Worm (Caenorhabditis elegans) whole organism, late embryonic: ENCODE results near the gene dod-17.
A peak's percentile ranks its signal among the peaks of the same experiment; 100 is the strongest.

Experiments
- F13H6.1 ChIP-seq: sonication (generic microtip); optimal IDR thresholded peaks from 2 replicates; lab custom pipeline; 2016; ENCODE audit warnings: missing genetic modification characterization, missing compliant biosample characterization
- ahr-1 ChIP-seq: sonication (generic microtip); optimal IDR thresholded peaks from 2 replicates; lab custom pipeline; 2016; ENCODE audit warnings: missing genetic modification characterization, missing compliant biosample characterization
- ama-1 ChIP-seq: fragments of 150-350 bp; optimal IDR thresholded peaks from 2 replicates; lab custom pipeline; 2014
- ceh-30 ChIP-seq: fragments of 150-350 bp; optimal IDR thresholded peaks from 2 replicates; lab custom pipeline; 2014; ENCODE audit warnings: missing biosample characterization, missing genetic modification characterization
- ceh-48 ChIP-seq: sonication (generic microtip); optimal IDR thresholded peaks from 2 replicates; lab custom pipeline; 2016; ENCODE audit warnings: missing genetic modification characterization, inconsistent platforms, missing compliant biosample characterization
- fkh-10 ChIP-seq: fragments of 150-350 bp; optimal IDR thresholded peaks from 2 replicates; lab custom pipeline; 2014; ENCODE audit warnings: missing biosample characterization, missing genetic modification reagents, missing genetic modification characterization
- gmeb-2 ChIP-seq: sonication (generic microtip); optimal IDR thresholded peaks from 2 replicates; lab custom pipeline; 2016; ENCODE audit warnings: missing genetic modification characterization, inconsistent platforms, missing compliant biosample characterization
- pha-4 ChIP-seq: fragments of 150-350 bp; optimal IDR thresholded peaks from 2 replicates; lab custom pipeline; 2018; ENCODE audit warnings: missing biosample characterization, missing genetic modification reagents, missing genetic modification characterization
- pros-1 ChIP-seq: fragments of 150-350 bp; optimal IDR thresholded peaks from 2 replicates; lab custom pipeline; 2014; ENCODE audit warnings: missing biosample characterization, missing genetic modification reagents, missing genetic modification characterization
- rnt-1 ChIP-seq: sonication (generic microtip); optimal IDR thresholded peaks from 2 replicates; lab custom pipeline; 2016; ENCODE audit warnings: missing genetic modification characterization, missing compliant biosample characterization
- sox-4 ChIP-seq: sonication (generic microtip); optimal IDR thresholded peaks from 2 replicates; lab custom pipeline; 2017; ENCODE audit warnings: mild to moderate bottlenecking, missing genetic modification characterization, inconsistent platforms, missing compliant biosample characterization
- tbx-2 ChIP-seq: sonication (generic microtip); optimal IDR thresholded peaks from 2 replicates; lab custom pipeline; 2016; ENCODE audit warnings: missing genetic modification characterization, missing compliant biosample characterization
- unc-86 ChIP-seq: sonication (generic microtip); optimal IDR thresholded peaks from 2 replicates; lab custom pipeline; 2016; ENCODE audit warnings: missing genetic modification characterization, missing compliant biosample characterization
- zip-5 ChIP-seq: sonication (generic microtip); optimal IDR thresholded peaks from 2 replicates; lab custom pipeline; 2016; ENCODE audit warnings: missing genetic modification characterization, missing compliant biosample characterization

DNA sequence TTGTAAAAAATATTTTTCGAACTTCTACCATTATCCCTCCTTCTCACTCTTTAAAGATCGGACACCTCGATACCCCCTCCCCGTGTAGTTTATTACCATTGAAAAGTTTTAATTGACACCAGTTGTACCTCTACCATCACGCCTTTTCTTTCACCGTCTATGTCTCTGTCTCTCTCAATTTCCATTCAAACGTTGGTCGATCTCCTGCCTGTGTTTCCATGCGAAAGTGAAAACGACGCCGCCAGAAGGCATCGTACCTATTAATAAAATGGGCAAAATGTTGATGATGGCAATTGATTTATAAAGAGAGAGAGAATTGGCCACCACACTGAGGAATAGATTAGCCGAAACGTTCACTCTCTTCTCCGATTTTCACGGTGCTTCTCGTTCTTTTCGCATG is 37.1 kb downstream of the dod-17 start:
- TF ChIP-seq tbx-2 (tag; lab: Kevin White, UChicago) = no peak
- no peak for TF ChIP-seq unc-86
- no peak for TF ChIP-seq ceh-48 (tag; lab: Kevin White, UChicago)
- no peak for TF ChIP-seq zip-5 (tag; lab: Kevin White, UChicago)
- TF ChIP-seq fkh-10 (GFP tag; lab: Kevin White, UChicago) = no peak
- TF ChIP-seq pha-4 (tag; lab: Kevin White, UChicago) = no peak
- no peak for TF ChIP-seq F13H6.1 (tag; lab: Kevin White, UChicago)
- no peak for TF ChIP-seq ahr-1 (tag; lab: Kevin White, UChicago)
- no peak for TF ChIP-seq rnt-1
- no peak for TF ChIP-seq ceh-30 (tag; lab: Kevin White, UChicago)
- TF ChIP-seq pros-1 (tag; lab: Kevin White, UChicago) = peak; percentile 37
- TF ChIP-seq gmeb-2 (tag; lab: Kevin White, UChicago) = no peak
- no peak for TF ChIP-seq ama-1 (lab: Kevin White, UChicago)
- no peak for TF ChIP-seq sox-4
